Worm (Caenorhabditis elegans): ENCODE results near the gene ddp-1.

Gene ddp-1

ce11 chrIII:1824264-1824922, 35.3 kb upstream of the ddp-1 start, which contains the start of the genes pvf-1 and Y39A3CL.7 (continued):
- TF ChIP-seq C08G9.2 (tag; optimal IDR thresholded peaks at IDR 0.05) (peak; percentile 29), ceh-2 (tag; optimal IDR thresholded peaks at IDR 0.05) (peak; percentile 27), hlh-6 (tag; optimal IDR thresholded peaks at IDR 0.05) (peak; percentile 47), ceh-9 (tag; optimal IDR thresholded peaks at IDR 0.05) (no peak), hlh-13 (GFP tag; optimal IDR thresholded peaks at IDR 0.05) (peak; percentile 53), hlh-15 (tag; optimal IDR thresholded peaks at IDR 0.05) (no peak), eyg-1 (tag; optimal IDR thresholded peaks at IDR 0.05) (no peak), zip-5 (tag; optimal IDR thresholded peaks at IDR 0.05) (peak; percentile 41), gmeb-2 (tag; optimal IDR thresholded peaks at IDR 0.05) (peak; percentile 42), unc-86 (tag; optimal IDR thresholded peaks at IDR 0.05) (peak; percentile 55), npax-4 (tag; optimal IDR thresholded peaks at IDR 0.05) (no peak), ref-2 (tag; optimal IDR thresholded peaks at IDR 0.05) (peak; percentile 28)

ce11 chrIII:1831104-1831503, 28.6 kb upstream of the ddp-1 start:
- TF ChIP-seq ceh-2 (tag; optimal IDR thresholded peaks at IDR 0.05), result no peak
- TF ChIP-seq npax-4 (tag; optimal IDR thresholded peaks at IDR 0.05), result no peak
- TF ChIP-seq ceh-9 (tag; optimal IDR thresholded peaks at IDR 0.05), result no peak
- no peak for TF ChIP-seq hlh-15 (tag; optimal IDR thresholded peaks at IDR 0.05)
- no peak for TF ChIP-seq hlh-30 (tag; optimal IDR thresholded peaks at IDR 0.05; ENCODE audit: insufficient read depth)
- TF ChIP-seq ama-1 (optimal IDR thresholded peaks at IDR 0.05), result no peak
- TF ChIP-seq nhr-232 (tag; optimal IDR thresholded peaks at IDR 0.05), result no peak

- TF ChIP-seq F13H6.1 (tag; optimal IDR thresholded peaks at IDR 0.05) (no peak), nhr-232 (tag; optimal IDR thresholded peaks at IDR 0.05) (no peak)
These were observed 27.2 kb upstream of the ddp-1 start for ce11 chrIII:1832453-1832852.

- TF ChIP-seq ceh-2 (tag; optimal IDR thresholded peaks at IDR 0.05) (no peak), ceh-48 (tag; optimal IDR thresholded peaks at IDR 0.05) (peak; percentile 82)
These were observed 25.6 kb upstream of the ddp-1 start, which contains the start of gene rexd-1 for ce11 chrIII:1833984-1834563. rexd-1 (plus strand) TSS chrIII:1834513.

- TF ChIP-seq fkh-6 (tag; optimal IDR thresholded peaks at IDR 0.05) (no peak), C08G9.2 (tag; optimal IDR thresholded peaks at IDR 0.05) (no peak), madf-2 (tag; optimal IDR thresholded peaks at IDR 0.05) (no peak), sox-4 (tag; optimal IDR thresholded peaks at IDR 0.05) (no peak), dve-1 (tag; optimal IDR thresholded peaks at IDR 0.05) (no peak), ama-1 (optimal IDR thresholded peaks at IDR 0.05) (no peak), C38D4.7 (GFP tag; optimal IDR thresholded peaks at IDR 0.05) (no peak), pha-4 (tag; optimal IDR thresholded peaks at IDR 0.05) (no peak), che-1 (tag; optimal IDR thresholded peaks at IDR 0.05) (no peak), nfya-1 (tag; optimal IDR thresholded peaks at IDR 0.05) (no peak), ceh-18 (tag; optimal IDR thresholded peaks at IDR 0.05) (no peak)
These were observed 10.9 kb upstream of the ddp-1 start, which contains the start of gene pqn-82 for ce11 chrIII:1848747-1849146. pqn-82 (plus strand) TSS chrIII:1849047.

- no peak for TF ChIP-seq hlh-30 (tag; optimal IDR thresholded peaks at IDR 0.05; ENCODE audit: insufficient read depth)
- no peak for TF ChIP-seq ceh-45 (GFP tag; IDR thresholded peaks at IDR 0.05)
- TF ChIP-seq ceh-14 (tag; optimal IDR thresholded peaks at IDR 0.05), result no peak
- no peak for TF ChIP-seq fkh-6 (tag; optimal IDR thresholded peaks at IDR 0.05)
- no peak for TF ChIP-seq ceh-24 (tag; optimal IDR thresholded peaks at IDR 0.05)
- TF ChIP-seq K02D7.2 (tag; optimal IDR thresholded peaks at IDR 0.05), result no peak
- TF ChIP-seq pat-9 (tag; optimal IDR thresholded peaks at IDR 0.05), result no peak
- no peak for TF ChIP-seq ztf-16 (tag; optimal IDR thresholded peaks at IDR 0.05)
- no peak for TF ChIP-seq nhr-232 (tag; optimal IDR thresholded peaks at IDR 0.05)
- no peak for TF ChIP-seq ttx-3 (tag; optimal IDR thresholded peaks at IDR 0.05)
These were observed 7.5 kb upstream of the ddp-1 start for ce11 chrIII:1852126-1852717.
